Worm (Caenorhabditis elegans): ENCODE results near the gene F02A9.7.

DNA sequence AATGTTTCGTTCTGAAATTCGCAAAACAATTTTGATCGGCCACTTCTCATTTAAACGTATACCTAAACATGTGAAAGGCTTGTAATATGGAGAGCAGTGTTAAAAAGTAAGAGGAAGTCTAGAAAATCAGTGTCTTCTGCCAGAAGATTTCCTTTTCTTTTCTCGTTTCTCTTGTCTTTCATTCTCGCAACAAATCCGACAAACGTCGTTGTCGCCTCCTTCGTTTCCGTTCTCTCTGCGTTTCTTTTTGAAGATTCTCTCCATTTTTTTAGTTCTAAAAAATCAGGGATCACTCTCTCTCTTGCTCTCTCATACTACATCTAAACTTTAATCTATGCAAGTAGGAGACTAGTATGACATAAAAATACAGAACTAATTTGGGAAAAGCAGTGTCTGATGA, 28.2 kb downstream of the F02A9.7 start:
- TF ChIP-seq dao-5 (tag; optimal IDR thresholded peaks at IDR 0.05), result no peak
- no peak for TF ChIP-seq W03F9.2 (tag; optimal IDR thresholded peaks at IDR 0.05)
